Worm (Caenorhabditis elegans) whole organism, L3 larva: ENCODE measurements around the gene F08F3.6.

ENCODE experiments used
- ceh-28 ChIP-seq: fragments of 150-350 bp; optimal IDR thresholded peaks from 2 replicates; lab custom pipeline; 2014; ENCODE audit warnings: missing biosample characterization, missing genetic modification reagents, missing genetic modification characterization
- elt-2 ChIP-seq: sonication (generic microtip); optimal IDR thresholded peaks from 2 replicates; lab custom pipeline; 2016; ENCODE audit warnings: missing genetic modification reagents, mild to moderate bottlenecking, missing genetic modification characterization, missing compliant biosample characterization
- fkh-10 ChIP-seq: sonication (generic microtip); optimal IDR thresholded peaks from 2 replicates; lab custom pipeline; 2017; ENCODE audit warnings: missing biosample characterization, missing genetic modification reagents, missing genetic modification characterization
- nhr-237 ChIP-seq: fragments of 150-350 bp; optimal IDR thresholded peaks from 2 replicates; lab custom pipeline; 2014; ENCODE audit warnings: missing biosample characterization, missing genetic modification characterization
- nhr-77 ChIP-seq: fragments of 150-350 bp; optimal IDR thresholded peaks from 2 replicates; lab custom pipeline; 2014; ENCODE audit warnings: missing biosample characterization, missing genetic modification characterization
- unc-39 ChIP-seq: sonication (generic microtip); optimal IDR thresholded peaks from 4 replicates; lab custom pipeline; 2017; ENCODE audit warnings: missing biosample characterization, missing genetic modification characterization
- ztf-4 ChIP-seq: fragments of 150-350 bp; optimal IDR thresholded peaks from 2 replicates; lab custom pipeline; 2014; ENCODE audit warnings: missing biosample characterization, missing genetic modification characterization

ce11 chrV:5439068-5439467, 19.2 kb upstream of the F08F3.6 start, which contains the start of gene snpc-1.3:
- TF ChIP-seq ceh-28 (no peak), nhr-77 (tag; lab: Kevin White, UChicago) (no peak), fkh-10 (GFP tag; lab: Kevin White, UChicago) (no peak), unc-39 (no peak), nhr-237 (tag; lab: Kevin White, UChicago) (no peak), ztf-4 (tag; lab: Kevin White, UChicago) (no peak), elt-2 (no peak)
